Worm (Caenorhabditis elegans) whole organism, L4/young adult: ENCODE measurements around the gene wee-1.1.

Experiments
- W03F9.2 ChIP-seq: fragments of 150-350 bp; optimal IDR thresholded peaks from 2 replicates; lab custom pipeline; 2014; ENCODE audit warnings: missing biosample characterization, missing genetic modification characterization
- dao-5 ChIP-seq: sonication (generic microtip); optimal IDR thresholded peaks from 2 replicates; lab custom pipeline; 2016; ENCODE audit warnings: missing genotype, missing genetic modification characterization, moderate library complexity, missing compliant biosample characterization
- him-1 ChIP-seq: sonication (generic microtip); optimal IDR thresholded peaks from 2 replicates; lab custom pipeline; 2016; ENCODE audit warnings: missing genotype, missing genetic modification reagents, missing genetic modification characterization, missing compliant biosample characterization

DNA sequence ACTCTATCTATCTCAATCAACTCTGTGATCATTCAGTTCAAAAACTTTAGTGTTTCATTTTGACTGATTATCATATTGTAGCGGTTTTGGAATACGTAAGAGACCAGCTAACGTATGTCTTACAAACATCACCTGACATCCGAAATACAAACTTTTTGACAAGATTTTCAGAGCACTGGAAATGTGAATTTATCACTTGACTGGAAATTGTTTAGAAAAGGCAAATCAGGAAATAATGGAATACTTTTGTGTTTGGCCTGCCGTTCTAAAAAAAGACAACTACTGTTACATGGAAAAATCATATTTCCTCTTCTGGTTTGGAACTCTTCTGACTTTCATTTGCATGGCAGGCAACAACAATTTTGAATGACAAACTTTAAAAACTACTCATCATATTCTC is 31.8 kb downstream of the wee-1.1 start, which contains the start of gene F35H8.12:
- TF ChIP-seq him-1 (no peak), dao-5 (tag; lab: Kevin White, UChicago) (no peak), W03F9.2 (no peak)
